Fruit fly (Drosophila melanogaster) S2 (cell line): ENCODE measurements around the gene cwo.

ENCODE experiments used
- CG8478 ChIP-seq: fragments of >200 bp; optimal IDR thresholded peaks from 2 replicates; lab custom pipeline; 2018
- CTCF ChIP-seq, 2 experiments: fragments of >200 bp; optimal IDR thresholded peaks; 2 replicates each; lab custom pipeline; 2018

dm6 chr3R:10357364-10357676, 30.7 kb upstream of the cwo start:
- TF ChIP-seq CG8478 (lab: Kevin White, UChicago), result no peak
- peak in 1 of 2 experiments; percentile 40 for TF ChIP-seq CTCF (optimal IDR thresholded peaks at IDR 0.05; lab: Kevin White, UChicago)
